Worm (Caenorhabditis elegans) whole organism, L4 larva: ENCODE measurements around the gene F10E9.7.
A peak's percentile ranks its signal among the peaks of the same experiment; 100 is the strongest.

Experiments
- F44E2.7 ChIP-seq: fragments of 200-800 bp; sonication (Bioruptor generic); IDR thresholded peaks from 2 replicates; pipeline ENCODE4 v2.1.2; 2022; ENCODE audit warnings: missing genetic modification characterization, missing compliant biosample characterization
- T26A8.4 ChIP-seq: fragments of 200-800 bp; sonication (Bioruptor generic); IDR thresholded peaks from 2 replicates; pipeline ENCODE4 v1.3.6; 2022; ENCODE audit warnings: missing genetic modification characterization, missing compliant biosample characterization
- Y5F2A.4 ChIP-seq: fragments of 200-800 bp; sonication (Bioruptor generic); optimal IDR thresholded peaks from 2 replicates; lab custom pipeline; 2018; ENCODE audit warnings: mild to moderate bottlenecking, missing genetic modification characterization, missing compliant biosample characterization
- ZK546.5 ChIP-seq, 2 experiments: sonication (generic microtip); optimal IDR thresholded peaks; 2 replicates each; lab custom pipeline; 2017; ENCODE audit warnings: missing biosample characterization in 2 of 2, missing genetic modification characterization in 2 of 2
- aha-1 ChIP-seq: fragments of 150-350 bp; peaks from one replicate; lab custom pipeline; 2014; ENCODE audit warnings: missing biosample characterization, missing genetic modification characterization
- arid-1 ChIP-seq: fragments of 200-800 bp; sonication (Bioruptor generic); conservative IDR thresholded peaks from 2 replicates; pipeline ENCODE4 v1.3.6; 2022; ENCODE audit warnings: missing genetic modification reagents, missing genetic modification characterization, missing compliant biosample characterization
- daf-12 ChIP-seq: fragments of 150-350 bp; optimal IDR thresholded peaks from 2 replicates; lab custom pipeline; 2014; ENCODE audit warnings: missing biosample characterization, missing genetic modification reagents, missing genetic modification characterization
- daf-16 ChIP-seq, 3 experiments: sonication (generic microtip); optimal IDR thresholded peaks; 2 replicates each; lab custom pipeline; 2016 to 2017; ENCODE audit warnings: missing genetic modification characterization in 3 of 3, missing genetic modification reagents in 3 of 3, mild to moderate bottlenecking in 2 of 3, missing compliant biosample characterization in 2 of 3, missing biosample characterization in 1 of 3, moderate library complexity in 1 of 3
- dmd-6 ChIP-seq: fragments of 200-800 bp; sonication (Bioruptor generic); IDR thresholded peaks from 2 replicates; pipeline ENCODE4 v1.3.6; 2022; ENCODE audit warnings: missing genetic modification reagents, missing genetic modification characterization, missing compliant biosample characterization
- dve-1 ChIP-seq: sonication (generic microtip); optimal IDR thresholded peaks from 2 replicates; lab custom pipeline; 2017; ENCODE audit warnings: antibody characterized with exemption, mild to moderate bottlenecking, missing genetic modification characterization, missing compliant biosample characterization; ENCODE audit not compliant: insufficient read depth
- gei-8 ChIP-seq: fragments of 200-800 bp; sonication (Bioruptor generic); optimal IDR thresholded peaks from 2 replicates; lab custom pipeline; 2018; ENCODE audit warnings: mild to moderate bottlenecking, missing genetic modification characterization, missing compliant biosample characterization
- hlh-11 ChIP-seq: fragments of 200-800 bp; sonication (Bioruptor generic); optimal IDR thresholded peaks from 2 replicates; lab custom pipeline; 2018; ENCODE audit warnings: mild to moderate bottlenecking, missing genetic modification characterization, missing compliant biosample characterization
- hlh-30 ChIP-seq: sonication (generic microtip); optimal IDR thresholded peaks from 2 replicates; lab custom pipeline; 2017; ENCODE audit warnings: antibody characterized with exemption, mild to moderate bottlenecking, missing genetic modification characterization, missing compliant biosample characterization; ENCODE audit not compliant: insufficient read depth
- hmg-1.1 ChIP-seq: fragments of 200-800 bp; sonication (Bioruptor generic); IDR thresholded peaks from 2 replicates; pipeline ENCODE4 v1.3.6; 2022; ENCODE audit warnings: missing genetic modification reagents, missing genetic modification characterization, missing compliant biosample characterization
- jun-1 ChIP-seq: fragments of 150-350 bp; optimal IDR thresholded peaks from 2 replicates; lab custom pipeline; 2014; ENCODE audit warnings: missing biosample characterization, missing genetic modification reagents, missing genetic modification characterization
- lin-15B ChIP-seq: fragments of 150-350 bp; sonication (generic microtip); optimal IDR thresholded peaks from 3 replicates; lab custom pipeline; 2014; ENCODE audit warnings: missing biosample characterization, missing genetic modification characterization
- lsy-2 ChIP-seq, 2 experiments: fragments of 150-350 bp in 1 of 2; sonication (generic microtip) in 1 of 2; optimal IDR thresholded peaks; 2 replicates each; lab custom pipeline; 2014 to 2017; ENCODE audit warnings: missing biosample characterization in 2 of 2, missing genetic modification characterization in 2 of 2
- mdl-1 ChIP-seq, 2 experiments: fragments of 150-350 bp in 1 of 2; sonication (generic microtip) in 1 of 2; optimal IDR thresholded peaks; 2 replicates each; lab custom pipeline; 2014 to 2017; ENCODE audit warnings: missing biosample characterization in 2 of 2, missing genetic modification characterization in 2 of 2
- mdt-29 ChIP-seq: fragments of 200-800 bp; sonication (Bioruptor generic); IDR thresholded peaks from 2 replicates; pipeline ENCODE4 v1.3.6; 2022; ENCODE audit warnings: missing genetic modification reagents, missing genetic modification characterization, missing compliant biosample characterization
- mep-1 ChIP-seq: fragments of 150-350 bp; sonication (generic microtip); optimal IDR thresholded peaks from 3 replicates; lab custom pipeline; 2014; ENCODE audit warnings: missing biosample characterization, missing genetic modification characterization
- mes-2 ChIP-seq: sonication (generic microtip); optimal IDR thresholded peaks from 2 replicates; lab custom pipeline; 2016; ENCODE audit warnings: missing genotype, mild to moderate bottlenecking, missing genetic modification characterization, missing compliant biosample characterization; ENCODE audit not compliant: poor library complexity, severe bottlenecking
- nhr-28 ChIP-seq: fragments of 150-350 bp; optimal IDR thresholded peaks from 2 replicates; lab custom pipeline; 2014; ENCODE audit warnings: missing biosample characterization, missing genetic modification characterization
- nhr-41 ChIP-seq: fragments of 200-800 bp; sonication (Bioruptor generic); IDR thresholded peaks from 2 replicates; pipeline ENCODE4 v1.3.6; 2022; ENCODE audit warnings: missing genetic modification reagents, missing genetic modification characterization, missing compliant biosample characterization
- nhr-48 ChIP-seq: sonication (generic microtip); optimal IDR thresholded peaks from 2 replicates; lab custom pipeline; 2016; ENCODE audit warnings: mild to moderate bottlenecking, missing genetic modification characterization, missing compliant biosample characterization
- pha-4 ChIP-seq, 2 experiments: fragments of 150-350 bp in 1 of 2; fragments of 200-800 bp in 1 of 2; sonication (Bioruptor generic) in 1 of 2; IDR thresholded peaks in 1 of 2; optimal IDR thresholded peaks in 1 of 2; 2 replicates each; pipeline versions ENCODE4 v1.3.6 to Lab custom; 2014 to 2022; ENCODE audit warnings: missing genetic modification characterization in 2 of 2, missing genetic modification reagents in 2 of 2, missing biosample characterization in 1 of 2, missing compliant biosample characterization in 1 of 2
- php-3 ChIP-seq: fragments of 200-800 bp; sonication (Bioruptor generic); IDR thresholded peaks from 2 replicates; pipeline ENCODE4 v1.3.6; 2022; ENCODE audit warnings: missing genetic modification reagents, missing genetic modification characterization, missing compliant biosample characterization
- pqm-1 ChIP-seq: sonication (generic microtip); optimal IDR thresholded peaks from 2 replicates; lab custom pipeline; 2017; ENCODE audit warnings: missing biosample characterization, missing genetic modification characterization
- tag-97 ChIP-seq: fragments of 200-800 bp; sonication (Bioruptor generic); IDR thresholded peaks from 2 replicates; pipeline ENCODE4 v1.3.6; 2022; ENCODE audit warnings: missing genetic modification characterization, missing compliant biosample characterization
- zfp-3 ChIP-seq: fragments of 200-800 bp; sonication (Bioruptor generic); conservative IDR thresholded peaks from 2 replicates; pipeline ENCODE4 v1.3.6; 2022; ENCODE audit warnings: missing genetic modification reagents, missing genetic modification characterization, missing compliant biosample characterization

The F10E9.7 gene

ce11 chrIII:8331211-8331610, 24.0 kb upstream of the F10E9.7 start, which contains the start of gene iglr-2:
TSS of gene iglr-2 (minus strand) at chrIII:8331311.
- TF ChIP-seq gei-8 (GFP tag; lab: Kevin White, UChicago) (no peak), aha-1 (peak; percentile 30)

ce11 chrIII:8325574-8326513, 18.6 kb upstream of the F10E9.7 start, which contains the start of gene ZC262.13:
TSS of gene ZC262.13 (plus strand) at chrIII:8326214.
- TF ChIP-seq dve-1 (tag; lab: Kevin White, UChicago) (peak; percentile 82), aha-1 (peak; percentile 13), dmd-6 (GFP tag; lab: Robert Waterston, UW) (peak; percentile 74), nhr-28 (tag; lab: Kevin White, UChicago) (peak; percentile 17), pha-4 (GFP tag; IDR thresholded peaks at IDR 0.05; lab: Robert Waterston, UW) (peak; percentile 12; the same call in 1 of the 2 replicates), pha-4 (tag; optimal IDR thresholded peaks at IDR 0.05; lab: Kevin White, UChicago) (no peak), nhr-41 (GFP tag; lab: Robert Waterston, UW) (no peak), nhr-48 (tag; lab: Kevin White, UChicago) (peak; percentile 2), arid-1 (GFP tag; lab: Robert Waterston, UW) (no peak), hlh-30 (peak; percentile 37), Y5F2A.4 (no peak), jun-1 (peak; percentile 2), hmg-1.1 (no peak), hlh-11 (tag; lab: Kevin White, UChicago) (peak; percentile 55), mes-2 (tag; lab: Kevin White, UChicago) (peak; percentile 11), tag-97 (GFP tag; lab: Robert Waterston, UW) (no peak), ZK546.5 (tag; optimal IDR thresholded peaks at IDR 0.05; lab: Kevin White, UChicago) (no peak), php-3 (GFP tag; lab: Robert Waterston, UW) (peak; percentile 12; the same call in 1 of the 2 replicates), zfp-3 (GFP tag; lab: Robert Waterston, UW) (0 out of 2 replicates have a peak, but pooled peaks have one; percentile 58), lin-15B (tag; lab: Kevin White, UChicago) (no peak), T26A8.4 (GFP tag; lab: Robert Waterston, UW) (peak; percentile 25; the same call in 1 of the 2 replicates), lsy-2 (tag; optimal IDR thresholded peaks at IDR 0.05; lab: Kevin White, UChicago) (peak in 1 of 2 experiments; percentile 51), daf-12 (no peak), daf-16 (GFP tag; optimal IDR thresholded peaks at IDR 0.05; lab: Kevin White, UChicago) (no peak), daf-16 (tag; optimal IDR thresholded peaks at IDR 0.05; lab: Kevin White, UChicago) (peak; percentile 49)

ce11 chrIII:8324412-8324811, 17.2 kb upstream of the F10E9.7 start, which contains the start of gene F10E9.12:
TSS of gene F10E9.12 (plus strand) at chrIII:8324542.
- TF ChIP-seq aha-1 = peak; percentile 9
- peak; percentile 4 for TF ChIP-seq pqm-1
- peak; percentile 26; the same call in 1 of the 2 replicates for TF ChIP-seq dmd-6 (GFP tag; lab: Robert Waterston, UW)
- TF ChIP-seq daf-12 = no peak
- peak; percentile 5 for TF ChIP-seq mep-1 (tag; lab: Kevin White, UChicago)
- no peak for TF ChIP-seq mdt-29
- TF ChIP-seq daf-16 (GFP tag; optimal IDR thresholded peaks at IDR 0.05; lab: Kevin White, UChicago) = no peak
- TF ChIP-seq daf-16 (tag; optimal IDR thresholded peaks at IDR 0.05; lab: Kevin White, UChicago) = peak; percentile 43
- peak; percentile 54 for TF ChIP-seq dve-1 (tag; lab: Kevin White, UChicago)
- peak; percentile 1 for TF ChIP-seq nhr-28 (tag; lab: Kevin White, UChicago)
- TF ChIP-seq mdl-1 (tag; optimal IDR thresholded peaks at IDR 0.05; lab: Kevin White, UChicago) = peak in 1 of 2 experiments; percentile 14
- peak in 1 of 2 experiments; percentile 31 for TF ChIP-seq lsy-2 (tag; optimal IDR thresholded peaks at IDR 0.05; lab: Kevin White, UChicago)
- peak; percentile 66 for TF ChIP-seq hlh-30
- TF ChIP-seq php-3 (GFP tag; lab: Robert Waterston, UW) = no peak
- peak; percentile 30 for TF ChIP-seq hlh-11 (tag; lab: Kevin White, UChicago)
- no peak for TF ChIP-seq F44E2.7 (GFP tag; lab: Robert Waterston, UW)
